Worm (Caenorhabditis elegans) whole organism, L3 larva: Measurements from ENCODE around the gene C14E2.6.

Source experiments
- R02D3.7 ChIP-seq: fragments of 150-350 bp; optimal IDR thresholded peaks from 2 replicates; lab custom pipeline; 2014; ENCODE audit warnings: missing biosample characterization, missing genetic modification characterization
- ZK546.5 ChIP-seq: sonication (generic microtip); optimal IDR thresholded peaks from 2 replicates; lab custom pipeline; 2017; ENCODE audit warnings: missing biosample characterization, missing genetic modification characterization
- aly-2 ChIP-seq: fragments of 150-350 bp; optimal IDR thresholded peaks from 2 replicates; lab custom pipeline; 2014; ENCODE audit warnings: missing biosample characterization, missing genetic modification characterization
- ama-1 ChIP-seq: fragments of 150-350 bp; optimal IDR thresholded peaks from 2 replicates; lab custom pipeline; 2018
- ceh-16 ChIP-seq: sonication (generic microtip); optimal IDR thresholded peaks from 2 replicates; lab custom pipeline; 2017; ENCODE audit warnings: missing biosample characterization, missing genetic modification characterization
- ceh-28 ChIP-seq: fragments of 150-350 bp; optimal IDR thresholded peaks from 2 replicates; lab custom pipeline; 2014; ENCODE audit warnings: missing biosample characterization, missing genetic modification reagents, missing genetic modification characterization
- ceh-9 ChIP-seq: sonication (generic microtip); optimal IDR thresholded peaks from 2 replicates; lab custom pipeline; 2018; ENCODE audit warnings: missing biosample characterization, missing genetic modification characterization
- egl-27 ChIP-seq: sonication (generic microtip); optimal IDR thresholded peaks from 4 replicates; lab custom pipeline; 2017; ENCODE audit warnings: missing biosample characterization, missing genetic modification reagents, missing genetic modification characterization
- egl-5 ChIP-seq: fragments of 150-350 bp; optimal IDR thresholded peaks from 2 replicates; lab custom pipeline; 2017; ENCODE audit warnings: missing biosample characterization, missing genetic modification reagents, missing genetic modification characterization, inconsistent platforms
- elt-1 ChIP-seq: fragments of 150-350 bp; optimal IDR thresholded peaks from 2 replicates; lab custom pipeline; 2014; ENCODE audit warnings: missing biosample characterization, missing genetic modification characterization
- elt-2 ChIP-seq: sonication (generic microtip); optimal IDR thresholded peaks from 2 replicates; lab custom pipeline; 2016; ENCODE audit warnings: missing genetic modification reagents, mild to moderate bottlenecking, missing genetic modification characterization, missing compliant biosample characterization
- elt-3 ChIP-seq, 3 experiments: fragments of 150-350 bp in 1 of 3; sonication (generic microtip) in 2 of 3; optimal IDR thresholded peaks; 2 replicates in 2 of 3; 4 replicates in 1 of 3; lab custom pipeline; 2014 to 2017; ENCODE audit warnings: missing biosample characterization in 3 of 3, missing genetic modification characterization in 3 of 3
- eor-1 ChIP-seq, 2 experiments: fragments of 150-350 bp; optimal IDR thresholded peaks; 2 replicates each; lab custom pipeline; 2014 to 2018; ENCODE audit warnings: missing biosample characterization in 2 of 2, missing genetic modification characterization in 2 of 2
- fkh-10 ChIP-seq: sonication (generic microtip); optimal IDR thresholded peaks from 2 replicates; lab custom pipeline; 2017; ENCODE audit warnings: missing biosample characterization, missing genetic modification reagents, missing genetic modification characterization
- fkh-2 ChIP-seq: fragments of 150-350 bp; optimal IDR thresholded peaks from 2 replicates; lab custom pipeline; 2014; ENCODE audit warnings: missing biosample characterization, missing genetic modification reagents, missing genetic modification characterization
- fos-1 ChIP-seq: fragments of 150-350 bp; optimal IDR thresholded peaks from 2 replicates; lab custom pipeline; 2014; ENCODE audit warnings: missing biosample characterization, missing genetic modification characterization
- hmg-11 ChIP-seq: sonication (generic microtip); optimal IDR thresholded peaks from 2 replicates; lab custom pipeline; 2016; ENCODE audit warnings: missing genetic modification characterization, missing compliant biosample characterization
- jun-1 ChIP-seq: fragments of 150-350 bp; optimal IDR thresholded peaks from 2 replicates; lab custom pipeline; 2014; ENCODE audit warnings: missing biosample characterization, missing genetic modification reagents, missing genetic modification characterization
- lin-15B ChIP-seq: fragments of 150-350 bp; optimal IDR thresholded peaks from 2 replicates; lab custom pipeline; 2014; ENCODE audit warnings: missing biosample characterization, missing genetic modification characterization
- lin-39 ChIP-seq: fragments of 150-350 bp; optimal IDR thresholded peaks from 2 replicates; lab custom pipeline; 2018; ENCODE audit warnings: missing biosample characterization, missing genetic modification reagents, missing genetic modification characterization
- lsy-12 ChIP-seq: sonication (generic microtip); optimal IDR thresholded peaks from 2 replicates; lab custom pipeline; 2016; ENCODE audit warnings: mild to moderate bottlenecking, missing genetic modification characterization, missing compliant biosample characterization
- mdl-1 ChIP-seq: fragments of 150-350 bp; optimal IDR thresholded peaks from 2 replicates; lab custom pipeline; 2014; ENCODE audit warnings: missing biosample characterization, missing genetic modification characterization
- mml-1 ChIP-seq: fragments of 150-350 bp; sonication (generic microtip); optimal IDR thresholded peaks from 3 replicates; lab custom pipeline; 2014; ENCODE audit warnings: missing biosample characterization, missing genetic modification characterization
- nfya-1 ChIP-seq: sonication (generic microtip); optimal IDR thresholded peaks from 2 replicates; lab custom pipeline; 2017; ENCODE audit warnings: missing genetic modification characterization, mild to moderate bottlenecking, missing compliant biosample characterization, antibody characterized with exemption, moderate library complexity; ENCODE audit not compliant: insufficient read depth
- nhr-11 ChIP-seq: fragments of 150-350 bp; optimal IDR thresholded peaks from 2 replicates; lab custom pipeline; 2014; ENCODE audit warnings: missing biosample characterization, missing genetic modification characterization
- nhr-12 ChIP-seq: fragments of 150-350 bp; optimal IDR thresholded peaks from 2 replicates; lab custom pipeline; 2014; ENCODE audit warnings: missing biosample characterization, missing genetic modification characterization
- nhr-237 ChIP-seq: fragments of 150-350 bp; optimal IDR thresholded peaks from 2 replicates; lab custom pipeline; 2014; ENCODE audit warnings: missing biosample characterization, missing genetic modification characterization
- nhr-28 ChIP-seq: fragments of 150-350 bp; optimal IDR thresholded peaks from 2 replicates; lab custom pipeline; 2014; ENCODE audit warnings: missing biosample characterization, missing genetic modification characterization
- nhr-43 ChIP-seq: sonication (generic microtip); optimal IDR thresholded peaks from 2 replicates; lab custom pipeline; 2016; ENCODE audit warnings: mild to moderate bottlenecking, missing genetic modification characterization, missing compliant biosample characterization; ENCODE audit not compliant: poor library complexity, severe bottlenecking
- nhr-67 ChIP-seq: fragments of 150-350 bp; optimal IDR thresholded peaks from 2 replicates; lab custom pipeline; 2014; ENCODE audit warnings: missing biosample characterization, missing genetic modification characterization
- nhr-76 ChIP-seq: fragments of 150-350 bp; sonication (generic microtip); optimal IDR thresholded peaks from 5 replicates; lab custom pipeline; 2014; ENCODE audit warnings: missing biosample characterization, missing genetic modification characterization
- nhr-77 ChIP-seq: fragments of 150-350 bp; optimal IDR thresholded peaks from 2 replicates; lab custom pipeline; 2014; ENCODE audit warnings: missing biosample characterization, missing genetic modification characterization
- pha-4 ChIP-seq: fragments of 150-350 bp; optimal IDR thresholded peaks from 2 replicates; lab custom pipeline; 2014; ENCODE audit warnings: missing biosample characterization, missing genetic modification reagents, missing genetic modification characterization
- pqm-1 ChIP-seq: fragments of 150-350 bp; optimal IDR thresholded peaks from 2 replicates; lab custom pipeline; 2017; ENCODE audit warnings: missing biosample characterization, missing genetic modification characterization, inconsistent platforms
- sea-2 ChIP-seq: fragments of 150-350 bp; sonication (generic microtip); optimal IDR thresholded peaks from 4 replicates; lab custom pipeline; 2014; ENCODE audit warnings: missing biosample characterization, missing genetic modification reagents, missing genetic modification characterization
- skn-1 ChIP-seq: fragments of 150-350 bp; optimal IDR thresholded peaks from 2 replicates; lab custom pipeline; 2014; ENCODE audit warnings: missing biosample characterization, missing genetic modification characterization
- snpc-4 ChIP-seq: fragments of 150-350 bp; optimal IDR thresholded peaks from 2 replicates; lab custom pipeline; 2014; ENCODE audit warnings: missing biosample characterization, missing genetic modification characterization
- tbx-2 ChIP-seq: sonication (generic microtip); optimal IDR thresholded peaks from 2 replicates; lab custom pipeline; 2016; ENCODE audit warnings: mild to moderate bottlenecking, missing genetic modification characterization, missing compliant biosample characterization
- unc-39 ChIP-seq: sonication (generic microtip); optimal IDR thresholded peaks from 4 replicates; lab custom pipeline; 2017; ENCODE audit warnings: missing biosample characterization, missing genetic modification characterization
- unc-62 ChIP-seq: fragments of 150-350 bp; sonication (generic microtip); optimal IDR thresholded peaks from 4 replicates; lab custom pipeline; 2014; ENCODE audit warnings: missing biosample characterization, missing genetic modification reagents, missing genetic modification characterization
- zag-1 ChIP-seq: fragments of 150-350 bp; optimal IDR thresholded peaks from 2 replicates; lab custom pipeline; 2014; ENCODE audit warnings: missing biosample characterization, missing genetic modification characterization
- ztf-11 ChIP-seq: fragments of 150-350 bp; optimal IDR thresholded peaks from 2 replicates; lab custom pipeline; 2014; ENCODE audit warnings: missing biosample characterization, missing genetic modification characterization
- ztf-4 ChIP-seq: fragments of 150-350 bp; optimal IDR thresholded peaks from 2 replicates; lab custom pipeline; 2014; ENCODE audit warnings: missing biosample characterization, missing genetic modification characterization

C14E2.6 gene

DNA sequence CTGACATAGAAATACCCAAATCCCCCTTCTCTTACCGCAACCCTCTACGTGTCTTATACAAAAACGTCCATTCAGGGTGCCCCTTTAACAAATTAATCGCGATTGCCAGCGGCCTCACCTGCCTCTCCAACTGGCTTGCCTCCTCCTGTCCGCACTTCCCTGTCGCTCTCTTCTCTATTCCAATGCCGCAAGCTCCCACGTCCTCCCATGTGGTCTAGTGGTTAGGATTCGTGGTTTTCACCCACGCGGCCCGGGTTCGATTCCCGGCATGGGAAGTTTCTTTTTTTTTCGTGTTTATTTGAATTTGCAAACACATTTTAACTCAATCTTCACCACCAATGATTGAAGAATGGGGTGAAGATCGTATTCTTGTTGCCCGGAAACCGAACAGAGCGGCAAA is 28.8 kb upstream of the C14E2.6 start (continued):
- TF ChIP-seq ztf-4 (tag; lab: Kevin White, UChicago), result no peak
- TF ChIP-seq hmg-11 (tag; lab: Kevin White, UChicago), result peak; percentile 61
- TF ChIP-seq aly-2 (tag; lab: Kevin White, UChicago), result no peak
- no peak for TF ChIP-seq ceh-9 (tag; lab: Kevin White, UChicago)
- no peak for TF ChIP-seq ztf-11 (tag; lab: Kevin White, UChicago)
- no peak for TF ChIP-seq skn-1
- TF ChIP-seq lsy-12, result peak; percentile 68

DNA sequence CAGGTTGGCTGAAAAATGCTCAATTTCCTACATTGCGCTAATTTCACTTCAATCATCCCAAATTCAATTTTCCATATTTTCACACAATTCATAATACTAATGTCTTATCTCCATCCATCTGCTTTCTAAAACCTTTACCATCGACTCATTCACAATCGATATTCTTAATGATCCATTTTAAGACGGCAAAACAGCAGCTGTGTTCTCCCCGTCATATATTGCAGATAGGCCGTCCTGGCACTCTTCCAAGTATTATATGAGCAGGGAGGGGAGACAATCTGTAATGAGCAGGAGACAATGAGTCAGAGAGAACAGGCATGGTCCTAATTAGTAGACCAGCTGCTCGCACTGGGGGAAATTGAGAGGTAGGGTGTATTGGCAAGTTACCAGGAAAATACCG is 27.9 kb upstream of the C14E2.6 start:
- TF ChIP-seq ztf-4 (tag; lab: Kevin White, UChicago), result no peak
- no peak for TF ChIP-seq nhr-11 (tag; lab: Kevin White, UChicago)
- TF ChIP-seq nhr-76 (tag; lab: Kevin White, UChicago), result no peak
- TF ChIP-seq hmg-11 (tag; lab: Kevin White, UChicago), result no peak
- TF ChIP-seq pha-4 (tag; lab: Kevin White, UChicago), result no peak
- TF ChIP-seq nhr-43 (tag; lab: Kevin White, UChicago), result no peak

DNA sequence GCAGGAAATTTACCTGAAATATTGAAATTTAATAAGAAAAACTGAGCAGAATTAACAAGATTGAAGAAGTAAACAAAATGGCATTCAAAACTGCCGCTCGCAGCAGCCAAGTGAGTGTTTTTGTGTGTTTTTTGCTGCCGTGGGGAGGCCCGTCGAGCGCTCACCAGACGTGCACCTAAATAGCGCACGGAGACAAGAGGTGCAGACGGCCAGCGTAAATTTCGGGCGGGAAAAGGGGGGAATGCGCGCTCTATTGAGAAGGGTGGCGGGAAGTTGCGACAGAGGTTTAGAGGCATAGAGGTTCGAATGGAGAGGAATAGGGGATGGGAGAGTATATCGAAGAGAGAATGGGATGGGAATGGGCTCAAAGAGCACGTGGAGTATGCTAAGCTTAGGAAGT is 26.3 kb upstream of the C14E2.6 start, which contains the start of gene ceh-39:
TSS of gene ceh-39 (minus strand) at position 13 of the 400 bp plus-strand sequence.
- peak; percentile 88 for TF ChIP-seq lin-15B (tag; lab: Kevin White, UChicago)
- no peak for TF ChIP-seq sea-2 (GFP tag; lab: Kevin White, UChicago)
- peak; percentile 50 for TF ChIP-seq skn-1
- TF ChIP-seq ztf-11 (tag; lab: Kevin White, UChicago), result no peak
- peak; percentile 14 for TF ChIP-seq jun-1 (tag; lab: Kevin White, UChicago)
- peak; percentile 64 for TF ChIP-seq hmg-11 (tag; lab: Kevin White, UChicago)
- TF ChIP-seq elt-3 (tag; optimal IDR thresholded peaks at IDR 0.05; lab: Kevin White, UChicago), result no peak
- peak; percentile 36 for TF ChIP-seq snpc-4
- TF ChIP-seq fkh-10 (GFP tag; lab: Kevin White, UChicago), result peak; percentile 38
- TF ChIP-seq nfya-1, result peak; percentile 78
- TF ChIP-seq elt-1 (tag; lab: Kevin White, UChicago), result peak; percentile 2
- TF ChIP-seq mdl-1 (tag; lab: Kevin White, UChicago), result no peak
- TF ChIP-seq nhr-11 (tag; lab: Kevin White, UChicago), result no peak
- peak; percentile 72 for TF ChIP-seq lin-39
- peak; percentile 26 for TF ChIP-seq egl-5 (tag; lab: Kevin White, UChicago)
- peak; percentile 65 for TF ChIP-seq pha-4 (tag; lab: Kevin White, UChicago)
- peak; percentile 65 for TF ChIP-seq lsy-12

DNA sequence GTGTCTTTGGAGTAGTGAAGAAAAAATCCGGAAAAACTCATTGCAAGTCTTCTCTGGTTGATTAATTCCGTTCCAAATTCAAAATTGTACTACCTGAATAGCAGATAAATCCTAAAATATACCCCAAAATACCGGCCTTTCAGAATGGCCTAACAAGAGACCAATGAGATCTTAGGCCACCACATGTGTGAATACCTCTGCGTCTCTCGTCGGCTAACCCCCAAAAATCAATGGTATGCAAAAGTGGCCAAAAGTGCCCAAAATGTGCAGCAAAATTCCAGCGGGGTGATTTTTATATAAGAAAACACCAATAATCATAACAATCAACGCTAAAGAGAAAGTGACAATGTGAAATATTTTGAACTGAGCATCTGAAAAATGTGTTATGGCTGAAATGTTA is 23.8 kb upstream of the C14E2.6 start, which contains the start of gene T26C11.9:
TSS of gene T26C11.9 (minus strand) at position 254 of the 400 bp plus-strand sequence.
- TF ChIP-seq elt-3 (tag; optimal IDR thresholded peaks at IDR 0.05; lab: Kevin White, UChicago) (no peak), tbx-2 (no peak), lsy-12 (no peak), aly-2 (tag; lab: Kevin White, UChicago) (no peak), snpc-4 (no peak), ama-1 (no peak), egl-27 (tag; lab: Kevin White, UChicago) (no peak), zag-1 (no peak), pqm-1 (tag; lab: Kevin White, UChicago) (no peak), lin-39 (no peak), lin-15B (tag; lab: Kevin White, UChicago) (peak; percentile 75), unc-39 (tag; lab: Kevin White, UChicago) (no peak), mdl-1 (tag; lab: Kevin White, UChicago) (no peak), nhr-43 (tag; lab: Kevin White, UChicago) (no peak), ceh-28 (tag; lab: Kevin White, UChicago) (peak; percentile 73), ZK546.5 (tag; lab: Kevin White, UChicago) (no peak), fkh-10 (GFP tag; lab: Kevin White, UChicago) (no peak), pha-4 (tag; lab: Kevin White, UChicago) (peak; percentile 45), nhr-237 (tag; lab: Kevin White, UChicago) (no peak), nhr-77 (tag; lab: Kevin White, UChicago) (no peak), fos-1 (no peak), ztf-11 (tag; lab: Kevin White, UChicago) (no peak), jun-1 (tag; lab: Kevin White, UChicago) (no peak), hmg-11 (tag; lab: Kevin White, UChicago) (peak; percentile 75), nhr-76 (tag; lab: Kevin White, UChicago) (no peak), nhr-67 (tag; lab: Kevin White, UChicago) (no peak), nhr-12 (tag; lab: Kevin White, UChicago) (no peak), nhr-28 (no peak), eor-1 (tag; optimal IDR thresholded peaks at IDR 0.05; lab: Kevin White, UChicago) (no peak), skn-1 (no peak), ceh-16 (no peak), ceh-9 (tag; lab: Kevin White, UChicago) (no peak), egl-5 (tag; lab: Kevin White, UChicago) (no peak), ztf-4 (tag; lab: Kevin White, UChicago) (no peak), elt-2 (tag; lab: Kevin White, UChicago) (no peak), sea-2 (GFP tag; lab: Kevin White, UChicago) (no peak), nhr-11 (tag; lab: Kevin White, UChicago) (no peak), R02D3.7 (tag; lab: Kevin White, UChicago) (no peak), mml-1 (no peak), elt-1 (tag; lab: Kevin White, UChicago) (no peak), fkh-2 (tag; lab: Kevin White, UChicago) (no peak), unc-62 (GFP tag; lab: Kevin White, UChicago) (no peak)
